Worm (Caenorhabditis elegans) whole organism, L4/young adult: ENCODE data around the gene npr-17.

ENCODE experiments used
- W03F9.2 ChIP-seq: fragments of 150-350 bp; optimal IDR thresholded peaks from 2 replicates; lab custom pipeline; 2014; ENCODE audit warnings: missing biosample characterization, missing genetic modification characterization
- dao-5 ChIP-seq: sonication (generic microtip); optimal IDR thresholded peaks from 2 replicates; lab custom pipeline; 2016; ENCODE audit warnings: missing genotype, missing genetic modification characterization, moderate library complexity, missing compliant biosample characterization
- him-1 ChIP-seq: sonication (generic microtip); optimal IDR thresholded peaks from 2 replicates; lab custom pipeline; 2016; ENCODE audit warnings: missing genotype, missing genetic modification reagents, missing genetic modification characterization, missing compliant biosample characterization

ce11 chrIII:8016438-8016837 is 20.2 kb upstream of the npr-17 start, which contains the start of gene F44B9.5:
- TF ChIP-seq him-1 (tag; lab: Kevin White, UChicago) (no peak), dao-5 (no peak), W03F9.2 (tag; lab: Kevin White, UChicago) (no peak)
